Fruit fly (Drosophila melanogaster): ENCODE measurements around the gene Yod1.
A peak's percentile ranks its signal among the peaks of the same experiment; 100 is the strongest.

Yod1 gene

DNA sequence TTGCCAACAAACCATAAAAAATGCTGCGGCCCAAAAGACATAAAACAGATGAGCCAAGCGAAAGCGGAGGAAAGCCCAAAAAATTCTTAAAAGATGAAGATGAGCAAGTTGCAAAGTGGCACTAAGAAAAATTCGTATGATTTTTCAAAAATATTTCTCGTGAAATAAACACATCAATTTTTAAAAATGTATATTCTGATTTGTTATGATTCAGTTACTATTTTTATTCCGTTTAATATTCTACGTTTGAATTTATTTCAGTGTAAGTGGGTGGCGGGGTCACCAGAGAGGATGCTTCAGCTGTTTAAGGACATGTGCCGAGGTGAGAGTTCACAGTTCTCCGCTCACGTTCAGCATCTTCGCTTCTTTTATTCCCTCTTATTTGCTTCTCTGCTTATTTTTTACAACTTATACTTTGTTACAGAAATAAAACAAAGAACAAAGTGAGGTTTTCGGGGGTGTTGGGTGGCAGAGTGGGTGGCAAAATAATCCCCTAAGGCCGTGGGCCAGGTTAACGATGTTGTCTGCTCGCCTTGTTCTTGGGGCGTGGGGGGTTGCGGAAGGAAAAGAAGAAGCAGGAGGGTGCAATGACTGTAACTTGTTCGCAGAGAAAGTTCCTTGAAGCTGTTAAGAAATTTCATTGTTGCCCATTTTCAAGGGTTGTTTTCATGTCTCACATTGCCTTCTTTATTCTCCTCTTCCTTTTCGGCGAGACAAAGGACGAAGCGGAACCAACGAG is 48.8 kb downstream of the Yod1 start (continued):
- TF ChIP-seq CG15696 (tag; optimal IDR thresholded peaks at IDR 0.05) = no peak
- TF ChIP-seq CG30020 (tag; optimal IDR thresholded peaks at IDR 0.05) = no peak
- peak; percentile 63 for TF ChIP-seq crol (GFP tag; IDR thresholded peaks at IDR 0.05)
- peak; percentile 48; the same call in 2 of the 3 replicates for TF ChIP-seq B-H1 (GFP tag; IDR thresholded peaks at IDR 0.05)
- no peak for TF ChIP-seq ab (GFP tag; optimal IDR thresholded peaks at IDR 0.05)
- TF ChIP-seq tup (GFP tag; optimal IDR thresholded peaks at IDR 0.05) = no peak
- 0 out of 2 replicates have a peak, but pooled peaks have one; percentile 17 for TF ChIP-seq wor (GFP tag; IDR thresholded peaks at IDR 0.05)
- TF ChIP-seq Hey (tag; optimal IDR thresholded peaks at IDR 0.05) = no peak
- TF ChIP-seq Mad (GFP tag; optimal IDR thresholded peaks at IDR 0.05) = peak; percentile 14
- TF ChIP-seq HLH4C (GFP tag; IDR thresholded peaks at IDR 0.05; ENCODE audit: partially characterized antibody) = no peak
- TF ChIP-seq CG12219 (GFP tag; optimal IDR thresholded peaks at IDR 0.05) = peak; percentile 12
- no peak for TF ChIP-seq zen2 (GFP tag; IDR thresholded peaks at IDR 0.05; ENCODE audit: partially characterized antibody)
- no peak for TF ChIP-seq ATbp (GFP tag; optimal IDR thresholded peaks at IDR 0.05)
- TF ChIP-seq CG17829 (tag; optimal IDR thresholded peaks at IDR 0.05) = peak; percentile 2

dm6 chr3L:5182994-5183566 is 49.4 kb downstream of the Yod1 start:
- no peak for TF ChIP-seq insv (GFP tag; optimal IDR thresholded peaks at IDR 0.05)
- no peak for TF ChIP-seq eve (GFP tag; optimal IDR thresholded peaks at IDR 0.05)
- no peak for TF ChIP-seq CG12236 (GFP tag; optimal IDR thresholded peaks at IDR 0.05)
- no peak for TF ChIP-seq pho (GFP tag; optimal IDR thresholded peaks at IDR 0.05)
- TF ChIP-seq Fer3 (tag; optimal IDR thresholded peaks at IDR 0.05) = no peak
- TF ChIP-seq sna (GFP tag; IDR thresholded peaks at IDR 0.05; ENCODE audit: partially characterized antibody) = no peak
- no peak for TF ChIP-seq CG14860 (GFP tag; IDR thresholded peaks at IDR 0.05; ENCODE audit: partially characterized antibody)
- no peak for TF ChIP-seq Poxn (GFP tag; IDR thresholded peaks at IDR 0.05)
- no peak for TF ChIP-seq CG3726 (GFP tag; IDR thresholded peaks at IDR 0.05)
- TF ChIP-seq CG1832 (GFP tag; optimal IDR thresholded peaks at IDR 0.05) = no peak
- no peak for TF ChIP-seq CG6254 (GFP tag; optimal IDR thresholded peaks at IDR 0.05)
- peak; percentile 20 for TF ChIP-seq cwo (GFP tag; optimal IDR thresholded peaks at IDR 0.05)
- TF ChIP-seq br (optimal IDR thresholded peaks at IDR 0.05) = no peak
- no peak for TF ChIP-seq CG5953 (GFP tag; IDR thresholded peaks at IDR 0.05)
- no peak for TF ChIP-seq CG7745 (tag; optimal IDR thresholded peaks at IDR 0.05)
- no peak for TF ChIP-seq ash1 (GFP tag; optimal IDR thresholded peaks at IDR 0.05)
- TF ChIP-seq CG6175 (GFP tag; IDR thresholded peaks at IDR 0.05) = no peak
- no peak for TF ChIP-seq CG31388 (GFP tag; optimal IDR thresholded peaks at IDR 0.05)
- TF ChIP-seq CG15073 (GFP tag; optimal IDR thresholded peaks at IDR 0.05) = no peak
- TF ChIP-seq CG32532 (GFP tag; IDR thresholded peaks at IDR 0.05) = no peak
- no peak for TF ChIP-seq yki (optimal IDR thresholded peaks at IDR 0.05)
- peak; percentile 68 for TF ChIP-seq Med (GFP tag)
- peak; percentile 28 for TF ChIP-seq CG11504 (tag; optimal IDR thresholded peaks at IDR 0.05)
- TF ChIP-seq h (optimal IDR thresholded peaks at IDR 0.05) = no peak
- TF ChIP-seq nom (GFP tag; optimal IDR thresholded peaks at IDR 0.05) = no peak
- no peak for TF ChIP-seq lov (optimal IDR thresholded peaks at IDR 0.05)
- no peak for TF ChIP-seq lov (GFP tag; IDR thresholded peaks at IDR 0.05)
- peak; percentile 6 for TF ChIP-seq lab (GFP tag; optimal IDR thresholded peaks at IDR 0.05)
- no peak for TF ChIP-seq Neu2 (GFP tag; optimal IDR thresholded peaks at IDR 0.05; ENCODE audit: borderline replicate concordance)
- no peak for TF ChIP-seq Ssrp (tag; optimal IDR thresholded peaks at IDR 0.05)
- TF ChIP-seq CG10543 (GFP tag; optimal IDR thresholded peaks at IDR 0.05) = no peak
- TF ChIP-seq CG10979 (tag; optimal IDR thresholded peaks at IDR 0.05) = no peak
- no peak for TF ChIP-seq CHES-1-like (GFP tag; optimal IDR thresholded peaks at IDR 0.05)
- no peak for TF ChIP-seq CG2202 (tag; optimal IDR thresholded peaks at IDR 0.05)
- peak; percentile 71 for TF ChIP-seq sens (GFP tag)
- TF ChIP-seq dysf (GFP tag; IDR thresholded peaks at IDR 0.05) = 0 out of 3 replicates have a peak, but pooled peaks have one; percentile 30

All from whole organism, embryonic.